Fruit fly (Drosophila melanogaster) whole organism, wandering third instar larva: ENCODE measurements around the gene Cyp4g15.
A peak's percentile ranks its signal among the peaks of the same experiment; 100 is the strongest.

Source experiments
- Abd-B ChIP-seq: fragments of >200 bp; optimal IDR thresholded peaks from 2 replicates; lab custom pipeline; 2017; ENCODE audit warnings: missing biosample characterization, missing genetic modification characterization
- CG32264 ChIP-seq: fragments of 200-800 bp; sonication (Bioruptor generic); optimal IDR thresholded peaks from 2 replicates; lab custom pipeline; 2016; ENCODE audit warnings: missing biosample characterization, missing genetic modification characterization
- CG9705 ChIP-seq: fragments of 200-800 bp; sonication (Bioruptor generic); optimal IDR thresholded peaks from 2 replicates; lab custom pipeline; 2018; ENCODE audit warnings: missing biosample characterization, mild to moderate bottlenecking, missing genetic modification characterization
- CrebA ChIP-seq: fragments of 200-800 bp; sonication (Bioruptor generic); optimal IDR thresholded peaks from 2 replicates; lab custom pipeline; 2016; ENCODE audit warnings: missing biosample characterization, mild to moderate bottlenecking, missing genetic modification characterization, borderline replicate concordance
- Dif ChIP-seq: fragments of 200-275, 200-300 bp; sonication (Bioruptor generic); optimal IDR thresholded peaks from 2 replicates; lab custom pipeline; 2018; ENCODE audit warnings: missing biosample characterization, missing genetic modification characterization; ENCODE audit not compliant: partially characterized antibody
- GATAd ChIP-seq: sonication (Bioruptor generic); optimal IDR thresholded peaks from 2 replicates; lab custom pipeline; 2016; ENCODE audit warnings: missing biosample characterization, missing genetic modification characterization
- HLH106 ChIP-seq: fragments of 200-800 bp; optimal IDR thresholded peaks from 3 replicates; lab custom pipeline; 2019; ENCODE audit warnings: missing biosample characterization, mild to moderate bottlenecking, missing genetic modification characterization, moderate library complexity
- Hnf4 ChIP-seq: fragments of 200-800 bp; sonication (Bioruptor generic); optimal IDR thresholded peaks from 2 replicates; lab custom pipeline; 2016; ENCODE audit warnings: missing biosample characterization, mild to moderate bottlenecking, missing genetic modification characterization
- Hr78 ChIP-seq: fragments of >200 bp; optimal IDR thresholded peaks from 2 replicates; lab custom pipeline; 2017; ENCODE audit warnings: missing biosample characterization, missing genetic modification characterization
- Hr83 ChIP-seq: fragments of 200-300 bp; sonication (Bioruptor generic); optimal IDR thresholded peaks from 2 replicates; lab custom pipeline; 2016; ENCODE audit warnings: missing biosample characterization, mild to moderate bottlenecking, missing genetic modification characterization, moderate library complexity; ENCODE audit not compliant: poor library complexity, severe bottlenecking
- Jra ChIP-seq: sonication (Bioruptor generic); optimal IDR thresholded peaks from 2 replicates; lab custom pipeline; 2016; ENCODE audit warnings: missing biosample characterization, missing genetic modification characterization
- Mio ChIP-seq: sonication (Bioruptor generic); optimal IDR thresholded peaks from 2 replicates; lab custom pipeline; 2016; ENCODE audit warnings: missing biosample characterization, missing genetic modification characterization
- N ChIP-seq: fragments of >200 bp; optimal IDR thresholded peaks from 2 replicates; lab custom pipeline; 2018; ENCODE audit warnings: missing biosample characterization, missing external identifiers, missing genetic modification characterization
- OdsH ChIP-seq: fragments of 200-800 bp; sonication (Bioruptor generic); optimal IDR thresholded peaks from 2 replicates; lab custom pipeline; 2016; ENCODE audit warnings: missing biosample characterization, mild to moderate bottlenecking, missing genetic modification characterization
- Rel ChIP-seq, 2 experiments: fragments of 200-800 bp; sonication (Bioruptor generic) in 1 of 2; optimal IDR thresholded peaks; 2 replicates in 1 of 2; 3 replicates in 1 of 2; lab custom pipeline; 2016 to 2019; ENCODE audit warnings: mild to moderate bottlenecking in 2 of 2, missing biosample characterization in 2 of 2, missing genetic modification characterization in 2 of 2, moderate library complexity in 1 of 2
- Sp1 ChIP-seq: fragments of 200-800 bp; sonication (Bioruptor generic); optimal IDR thresholded peaks from 3 replicates; lab custom pipeline; 2019; ENCODE audit warnings: missing biosample characterization, mild to moderate bottlenecking, missing genetic modification characterization, moderate library complexity
- Vsx2 ChIP-seq: fragments of 200-300, 225-300 bp; sonication (Bioruptor generic); optimal IDR thresholded peaks from 2 replicates; lab custom pipeline; 2018; ENCODE audit warnings: missing biosample characterization, missing genetic modification characterization; ENCODE audit not compliant: partially characterized antibody
- br ChIP-seq: fragments of 200-800 bp; sonication (Bioruptor generic); optimal IDR thresholded peaks from 2 replicates; lab custom pipeline; 2016; ENCODE audit warnings: missing biosample characterization, missing genetic modification characterization
- dl ChIP-seq, 2 experiments: fragments of 175-275, 200-275 bp in 1 of 2; fragments of 200-275 bp in 1 of 2; sonication (Bioruptor generic); optimal IDR thresholded peaks; lab custom pipeline; 2018; ENCODE audit warnings: mild to moderate bottlenecking in 2 of 2, missing biosample characterization in 2 of 2, missing genetic modification characterization in 2 of 2, moderate library complexity in 2 of 2; ENCODE audit not compliant: partially characterized antibody in 2 of 2, insufficient read depth in 1 of 2
- ey ChIP-seq: fragments of 200-800 bp; sonication (Bioruptor generic); optimal IDR thresholded peaks from 2 replicates; lab custom pipeline; 2016; ENCODE audit warnings: missing biosample characterization, missing genetic modification characterization
- foxo ChIP-seq, 2 experiments: fragments of 200-800 bp; sonication (Bioruptor generic); optimal IDR thresholded peaks; 2 replicates in 1 of 2; 3 replicates in 1 of 2; lab custom pipeline; 2016 to 2017; ENCODE audit warnings: missing biosample characterization in 2 of 2, missing genetic modification characterization in 2 of 2
- h ChIP-seq: fragments of 200-800 bp; sonication (Bioruptor generic); optimal IDR thresholded peaks from 3 replicates; lab custom pipeline; 2016; ENCODE audit warnings: missing biosample characterization, mild to moderate bottlenecking, missing genetic modification characterization
- jim ChIP-seq: fragments of 175-275, 200-325 bp; sonication (Bioruptor generic); optimal IDR thresholded peaks from 2 replicates; lab custom pipeline; 2016; ENCODE audit warnings: missing biosample characterization, mild to moderate bottlenecking, missing genetic modification characterization
- pan ChIP-seq: fragments of >200 bp; optimal IDR thresholded peaks from 2 replicates; lab custom pipeline; 2017
- psq ChIP-seq: fragments of 200-800 bp; sonication (Bioruptor generic); optimal IDR thresholded peaks from 3 replicates; lab custom pipeline; 2017; ENCODE audit warnings: missing biosample characterization, mild to moderate bottlenecking, missing genetic modification characterization, moderate library complexity
- rgr ChIP-seq: fragments of 200-800 bp; sonication (Bioruptor generic); optimal IDR thresholded peaks from 3 replicates; lab custom pipeline; 2016; ENCODE audit warnings: missing biosample characterization, mild to moderate bottlenecking, missing genetic modification characterization
- sage ChIP-seq: fragments of 200-800 bp; sonication (Bioruptor generic); optimal IDR thresholded peaks from 2 replicates; lab custom pipeline; 2016; ENCODE audit warnings: missing biosample characterization, mild to moderate bottlenecking, missing genetic modification characterization
- sv ChIP-seq: fragments of 200-800 bp; sonication (Bioruptor generic); optimal IDR thresholded peaks from 3 replicates; lab custom pipeline; 2016; ENCODE audit warnings: missing biosample characterization, missing genetic modification characterization
- usp ChIP-seq: fragments of >200 bp; optimal IDR thresholded peaks from 2 replicates; lab custom pipeline; 2017; ENCODE audit warnings: missing biosample characterization, missing genetic modification characterization

Gene Cyp4g15

DNA sequence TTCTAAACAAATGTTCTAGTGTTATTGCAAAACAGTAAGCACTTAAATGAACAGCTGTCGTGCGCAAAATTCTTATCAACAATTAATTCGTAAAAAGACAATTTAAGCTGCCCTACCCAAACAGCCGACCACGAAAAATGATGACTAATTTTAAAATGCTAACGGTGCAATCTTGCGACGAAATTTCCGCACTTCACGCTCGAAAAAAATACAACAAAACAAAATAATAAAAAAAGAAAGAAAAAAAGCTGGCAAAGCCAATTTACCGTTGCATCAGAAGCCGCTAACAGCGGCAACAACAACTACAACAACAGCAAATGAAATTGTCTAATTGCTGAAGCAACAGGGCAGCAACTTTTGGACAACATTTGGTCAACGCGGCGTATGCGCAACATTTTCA, 26.8 kb downstream of the Cyp4g15 start:
- TF ChIP-seq dl (GFP tag; optimal IDR thresholded peaks at IDR 0.05; lab: Kevin White, UChicago; ENCODE audit: insufficient read depth in 1 of 2, partially characterized antibody in 2 of 2) (no peak), Rel (GFP tag; optimal IDR thresholded peaks at IDR 0.05; lab: Kevin White, UChicago) (no peak), Rel (tag; optimal IDR thresholded peaks at IDR 0.05; lab: Kevin White, UChicago) (peak; percentile 23)

DNA sequence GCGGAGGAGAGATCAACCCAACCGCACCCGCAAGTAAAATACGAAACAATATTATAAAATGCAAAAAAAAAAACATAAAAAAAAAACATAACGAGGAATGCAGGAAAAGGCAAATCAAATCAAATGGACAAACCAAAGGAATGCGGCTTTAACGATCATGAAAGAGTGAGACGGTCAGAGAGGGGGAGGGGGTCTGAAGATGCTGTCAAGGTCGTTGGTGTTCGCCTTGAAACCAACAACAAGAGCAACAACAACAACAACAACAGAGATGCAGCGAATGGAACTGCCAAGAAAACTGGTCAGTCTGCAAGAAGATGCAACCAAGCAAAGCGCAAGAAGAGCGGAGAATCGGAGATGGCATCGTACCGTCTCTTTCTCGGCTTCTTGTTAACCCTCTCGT, 29.4 kb downstream of the Cyp4g15 start:
- TF ChIP-seq Vsx2 (GFP tag; lab: Kevin White, UChicago) (no peak), psq (GFP tag; lab: Kevin White, UChicago) (peak; percentile 35)

DNA sequence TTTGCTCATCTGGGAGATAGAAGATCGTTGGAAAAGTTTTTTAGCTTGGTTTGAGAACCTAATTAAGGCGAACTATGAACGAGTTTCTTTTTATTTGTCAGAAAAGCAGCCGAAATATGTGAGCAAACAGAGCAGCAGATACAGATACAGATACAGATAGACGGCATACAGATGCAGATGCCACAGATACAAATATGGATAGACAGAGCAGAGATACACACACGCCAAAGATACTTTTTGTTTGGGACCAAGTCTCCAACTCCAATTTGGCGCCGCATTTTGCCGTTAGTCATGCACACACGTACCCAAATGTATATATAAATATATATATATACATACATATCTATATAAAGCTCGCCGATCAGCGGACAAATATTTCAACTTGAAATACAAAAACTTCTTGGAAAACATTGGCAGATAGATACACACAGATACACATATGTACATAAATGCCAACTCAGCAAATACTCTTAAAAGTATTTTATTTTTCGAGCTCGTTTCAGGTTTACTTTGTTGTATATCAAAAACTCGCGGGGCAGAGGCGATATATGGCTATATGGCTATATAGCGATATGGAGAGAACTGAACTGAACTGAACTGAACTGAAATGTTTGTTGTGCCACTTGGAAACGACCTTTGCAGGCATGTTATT, 33.4 kb downstream of the Cyp4g15 start:
- TF ChIP-seq CG9705 (GFP tag; lab: Kevin White, UChicago) (no peak), foxo (GFP tag; optimal IDR thresholded peaks at IDR 0.05; lab: Kevin White, UChicago) (no peak), Hr83 (GFP tag; lab: Kevin White, UChicago) (no peak), Sp1 (GFP tag; lab: Kevin White, UChicago) (no peak), h (no peak), HLH106 (tag; lab: Kevin White, UChicago) (no peak), sage (GFP tag; lab: Kevin White, UChicago) (no peak), Mio (GFP tag; lab: Kevin White, UChicago) (no peak), CrebA (GFP tag; lab: Kevin White, UChicago) (no peak), rgr (no peak), Hr78 (GFP tag; lab: Kevin White, UChicago) (no peak), GATAd (no peak), N (no peak), br (GFP tag; lab: Kevin White, UChicago) (no peak), jim (GFP tag; lab: Kevin White, UChicago) (no peak), Vsx2 (GFP tag; lab: Kevin White, UChicago) (no peak), Dif (GFP tag; lab: Kevin White, UChicago) (no peak), pan (lab: Kevin White, UChicago) (no peak), sv (GFP tag; lab: Kevin White, UChicago) (no peak), Jra (GFP tag; lab: Kevin White, UChicago) (no peak)
- TF ChIP-seq, all 38 proteins: peak for 0

DNA sequence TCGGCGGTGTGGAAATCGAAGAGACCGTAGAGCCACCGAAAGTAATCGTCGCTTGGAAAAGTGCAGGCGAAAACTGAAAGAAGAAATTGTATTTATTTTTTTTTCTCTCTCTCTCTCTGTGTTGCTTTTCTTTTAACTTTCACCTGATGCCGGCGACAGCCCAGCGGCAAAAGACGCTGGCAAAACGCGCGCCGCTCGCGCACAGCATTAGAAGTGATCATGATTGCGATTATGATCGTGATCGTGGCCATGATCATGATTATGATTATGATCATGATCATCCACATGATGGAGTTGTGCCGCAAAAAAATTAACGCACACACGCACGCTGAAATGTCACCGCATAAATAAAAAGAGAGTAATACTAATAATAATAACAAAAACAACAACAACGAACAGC, 34.4 kb downstream of the Cyp4g15 start:
- no peak for TF ChIP-seq dl (GFP tag; optimal IDR thresholded peaks at IDR 0.05; lab: Kevin White, UChicago; ENCODE audit: insufficient read depth in 1 of 2, partially characterized antibody in 2 of 2)
- no peak for TF ChIP-seq sv (GFP tag; lab: Kevin White, UChicago)
- TF ChIP-seq, all 38 proteins: peak for 0

DNA sequence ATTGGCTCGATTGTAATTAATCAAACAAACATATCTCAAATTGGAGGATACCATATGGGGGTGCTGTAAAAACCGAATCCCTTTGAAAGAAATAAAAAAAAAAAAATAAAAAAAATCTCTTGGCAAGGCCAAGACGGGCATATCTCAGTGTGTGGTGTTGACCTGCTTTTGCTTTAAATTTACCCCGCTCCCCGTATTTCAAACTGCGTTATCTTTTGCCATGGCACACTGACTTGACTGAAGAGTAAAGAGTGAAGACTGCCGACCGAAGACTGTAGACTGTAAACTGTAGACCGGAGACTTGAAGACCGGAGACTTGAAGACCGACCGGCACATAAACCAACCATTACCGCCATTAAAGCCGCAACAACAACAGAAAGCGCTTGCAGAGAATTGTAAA, 35.1 kb downstream of the Cyp4g15 start:
- TF ChIP-seq Hnf4 (GFP tag; lab: Kevin White, UChicago), result no peak
- TF ChIP-seq OdsH (GFP tag; lab: Kevin White, UChicago), result no peak
- no peak for TF ChIP-seq br (GFP tag; lab: Kevin White, UChicago)
- TF ChIP-seq dl (GFP tag; optimal IDR thresholded peaks at IDR 0.05; lab: Kevin White, UChicago; ENCODE audit: insufficient read depth in 1 of 2, partially characterized antibody in 2 of 2), result no peak
- TF ChIP-seq ey (GFP tag; lab: Kevin White, UChicago), result no peak
- TF ChIP-seq Sp1 (GFP tag; lab: Kevin White, UChicago), result no peak
- TF ChIP-seq Rel (GFP tag; optimal IDR thresholded peaks at IDR 0.05; lab: Kevin White, UChicago), result no peak
- TF ChIP-seq Rel (tag; optimal IDR thresholded peaks at IDR 0.05; lab: Kevin White, UChicago), result no peak
- TF ChIP-seq psq (GFP tag; lab: Kevin White, UChicago), result no peak
- TF ChIP-seq CG32264, result no peak
- TF ChIP-seq, all 38 proteins: peak for 0

DNA sequence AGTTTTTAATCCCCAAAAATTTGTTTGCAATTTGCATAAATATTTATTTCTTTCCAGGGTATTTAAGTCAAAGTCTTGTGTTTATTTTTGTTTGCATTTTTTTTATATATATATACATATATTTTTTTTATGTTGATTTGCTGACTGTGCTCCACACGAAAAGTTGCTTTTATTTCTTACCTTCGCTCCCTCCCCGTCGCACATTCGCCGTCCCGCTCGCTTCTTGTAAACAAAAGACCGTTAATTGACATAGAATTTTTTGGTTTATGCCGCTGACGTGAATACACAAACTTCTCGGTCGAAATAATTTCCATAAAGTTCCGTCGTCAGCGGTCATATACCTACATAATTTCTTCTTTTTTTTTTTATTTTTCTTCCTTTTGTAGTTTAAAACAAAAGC, 36.0 kb downstream of the Cyp4g15 start:
- TF ChIP-seq CG9705 (GFP tag; lab: Kevin White, UChicago), result no peak
- no peak for TF ChIP-seq sage (GFP tag; lab: Kevin White, UChicago)
- no peak for TF ChIP-seq rgr
- TF ChIP-seq pan (lab: Kevin White, UChicago), result no peak
- TF ChIP-seq usp (GFP tag; lab: Kevin White, UChicago), result no peak
- TF ChIP-seq N, result no peak
- TF ChIP-seq Rel (GFP tag; optimal IDR thresholded peaks at IDR 0.05; lab: Kevin White, UChicago), result no peak
- TF ChIP-seq Rel (tag; optimal IDR thresholded peaks at IDR 0.05; lab: Kevin White, UChicago), result no peak
- no peak for TF ChIP-seq Mio (GFP tag; lab: Kevin White, UChicago)
- TF ChIP-seq Hr78 (GFP tag; lab: Kevin White, UChicago), result no peak
- TF ChIP-seq h, result no peak
- TF ChIP-seq CrebA (GFP tag; lab: Kevin White, UChicago), result no peak
- TF ChIP-seq GATAd, result no peak
- no peak for TF ChIP-seq sv (GFP tag; lab: Kevin White, UChicago)
- no peak for TF ChIP-seq Abd-B (GFP tag; lab: Kevin White, UChicago)
